Worm (Caenorhabditis elegans) whole organism, L2 larva: ENCODE data around the gene shc-2.
A peak's percentile ranks its signal among the peaks of the same experiment; 100 is the strongest.

Experiments
- C34F6.9 ChIP-seq: fragments of 150-350 bp; optimal IDR thresholded peaks from 2 replicates; lab custom pipeline; 2014; ENCODE audit warnings: missing biosample characterization, missing genetic modification characterization
- F13H6.1 ChIP-seq: sonication (generic microtip); optimal IDR thresholded peaks from 2 replicates; lab custom pipeline; 2016; ENCODE audit warnings: missing genetic modification characterization, missing compliant biosample characterization
- Y55F3AM.14 ChIP-seq: fragments of 200-800 bp; sonication (Bioruptor generic); optimal IDR thresholded peaks from 2 replicates; lab custom pipeline; 2018; ENCODE audit warnings: mild to moderate bottlenecking, missing genetic modification characterization, missing compliant biosample characterization
- alr-1 ChIP-seq: fragments of 150-350 bp; optimal IDR thresholded peaks from 2 replicates; lab custom pipeline; 2014; ENCODE audit warnings: missing biosample characterization, missing genetic modification characterization
- aly-2 ChIP-seq: fragments of 150-350 bp; optimal IDR thresholded peaks from 2 replicates; lab custom pipeline; 2014; ENCODE audit warnings: missing biosample characterization, missing genetic modification characterization
- ceh-16 ChIP-seq: fragments of 150-350 bp; optimal IDR thresholded peaks from 2 replicates; lab custom pipeline; 2014; ENCODE audit warnings: missing biosample characterization, missing genetic modification characterization
- ceh-82 ChIP-seq: fragments of 150-350 bp; optimal IDR thresholded peaks from 2 replicates; lab custom pipeline; 2014; ENCODE audit warnings: missing biosample characterization, missing genetic modification characterization
- crh-2 ChIP-seq: sonication (generic microtip); optimal IDR thresholded peaks from 2 replicates; lab custom pipeline; 2017; ENCODE audit warnings: missing biosample characterization, missing genetic modification characterization
- elt-1 ChIP-seq: fragments of 150-350 bp; optimal IDR thresholded peaks from 2 replicates; lab custom pipeline; 2014; ENCODE audit warnings: missing biosample characterization, missing genetic modification characterization
- elt-3 ChIP-seq: sonication (generic microtip); optimal IDR thresholded peaks from 2 replicates; lab custom pipeline; 2017; ENCODE audit warnings: missing biosample characterization, missing genetic modification characterization
- fos-1 ChIP-seq: fragments of 150-350 bp; optimal IDR thresholded peaks from 2 replicates; lab custom pipeline; 2014; ENCODE audit warnings: missing biosample characterization, missing genetic modification characterization
- gmeb-1 ChIP-seq: fragments of 150-350 bp; optimal IDR thresholded peaks from 2 replicates; lab custom pipeline; 2014; ENCODE audit warnings: missing biosample characterization, missing genetic modification characterization
- lin-39 ChIP-seq: fragments of 150-350 bp; optimal IDR thresholded peaks from 2 replicates; lab custom pipeline; 2014; ENCODE audit warnings: missing biosample characterization, missing genetic modification reagents, missing genetic modification characterization
- lsy-2 ChIP-seq, 2 experiments: fragments of 150-350 bp in 1 of 2; sonication (generic microtip) in 1 of 2; optimal IDR thresholded peaks; 2 replicates each; lab custom pipeline; 2014 to 2017; ENCODE audit warnings: missing biosample characterization in 2 of 2, missing genetic modification characterization in 2 of 2
- mdl-1 ChIP-seq, 2 experiments: fragments of 150-350 bp in 1 of 2; sonication (generic microtip) in 1 of 2; optimal IDR thresholded peaks; 2 replicates each; lab custom pipeline; 2017; ENCODE audit warnings: missing biosample characterization in 2 of 2, missing genetic modification characterization in 2 of 2
- nhr-10 ChIP-seq: sonication (generic microtip); optimal IDR thresholded peaks from 2 replicates; lab custom pipeline; 2017; ENCODE audit warnings: missing biosample characterization, missing genetic modification characterization
- nhr-11 ChIP-seq: fragments of 150-350 bp; optimal IDR thresholded peaks from 2 replicates; lab custom pipeline; 2014; ENCODE audit warnings: missing biosample characterization, missing genetic modification characterization
- nhr-12 ChIP-seq: fragments of 150-350 bp; optimal IDR thresholded peaks from 2 replicates; lab custom pipeline; 2014; ENCODE audit warnings: missing biosample characterization, missing genetic modification characterization
- nhr-129 ChIP-seq: fragments of 150-350 bp; optimal IDR thresholded peaks from 2 replicates; lab custom pipeline; 2014; ENCODE audit warnings: missing biosample characterization, missing genetic modification characterization
- nhr-21 ChIP-seq: fragments of 150-350 bp; optimal IDR thresholded peaks from 2 replicates; lab custom pipeline; 2014; ENCODE audit warnings: missing biosample characterization, missing genetic modification characterization
- nhr-237 ChIP-seq: fragments of 150-350 bp; optimal IDR thresholded peaks from 2 replicates; lab custom pipeline; 2014; ENCODE audit warnings: missing biosample characterization, missing genetic modification characterization
- nhr-25 ChIP-seq: fragments of 150-350 bp; sonication (generic microtip); optimal IDR thresholded peaks from 3 replicates; lab custom pipeline; 2014; ENCODE audit warnings: missing biosample characterization, missing genetic modification characterization
- nhr-6 ChIP-seq: fragments of 150-350 bp; optimal IDR thresholded peaks from 2 replicates; lab custom pipeline; 2014; ENCODE audit warnings: missing biosample characterization, missing genetic modification characterization
- nhr-77 ChIP-seq: fragments of 150-350 bp; optimal IDR thresholded peaks from 2 replicates; lab custom pipeline; 2014; ENCODE audit warnings: missing biosample characterization, missing genetic modification characterization
- sma-3 ChIP-seq: sonication (generic microtip); optimal IDR thresholded peaks from 2 replicates; lab custom pipeline; 2016; ENCODE audit warnings: missing genetic modification reagents, missing genetic modification characterization, missing compliant biosample characterization
- sma-9 ChIP-seq, 2 experiments: fragments of 150-350 bp in 1 of 2; sonication (generic microtip) in 1 of 2; optimal IDR thresholded peaks; 2 replicates each; lab custom pipeline; 2014 to 2016; ENCODE audit warnings: missing genetic modification characterization in 2 of 2, mild to moderate bottlenecking in 1 of 2, missing biosample characterization in 1 of 2, missing compliant biosample characterization in 1 of 2, missing genetic modification reagents in 1 of 2, moderate library complexity in 1 of 2
- snpc-4 ChIP-seq: fragments of 150-350 bp; optimal IDR thresholded peaks from 2 replicates; lab custom pipeline; 2014; ENCODE audit warnings: missing biosample characterization, missing genetic modification characterization
- unc-39 ChIP-seq: fragments of 150-350 bp; optimal IDR thresholded peaks from 2 replicates; lab custom pipeline; 2014; ENCODE audit warnings: missing biosample characterization, missing genetic modification characterization
- unc-55 ChIP-seq: fragments of 150-350 bp; sonication (generic microtip); optimal IDR thresholded peaks from 3 replicates; lab custom pipeline; 2014; ENCODE audit warnings: missing biosample characterization, missing genetic modification reagents, missing genetic modification characterization
- unc-62 ChIP-seq: fragments of 150-350 bp; optimal IDR thresholded peaks from 2 replicates; lab custom pipeline; 2014; ENCODE audit warnings: missing biosample characterization, missing genetic modification reagents, missing genetic modification characterization
- zag-1 ChIP-seq: fragments of 150-350 bp; optimal IDR thresholded peaks from 2 replicates; lab custom pipeline; 2014; ENCODE audit warnings: missing biosample characterization, missing genetic modification characterization
- ztf-11 ChIP-seq: sonication (generic microtip); optimal IDR thresholded peaks from 2 replicates; lab custom pipeline; 2017; ENCODE audit warnings: missing biosample characterization, missing genetic modification characterization
- ztf-4 ChIP-seq: fragments of 150-350 bp; optimal IDR thresholded peaks from 2 replicates; lab custom pipeline; 2014; ENCODE audit warnings: missing biosample characterization, missing genetic modification characterization

The shc-2 gene

DNA sequence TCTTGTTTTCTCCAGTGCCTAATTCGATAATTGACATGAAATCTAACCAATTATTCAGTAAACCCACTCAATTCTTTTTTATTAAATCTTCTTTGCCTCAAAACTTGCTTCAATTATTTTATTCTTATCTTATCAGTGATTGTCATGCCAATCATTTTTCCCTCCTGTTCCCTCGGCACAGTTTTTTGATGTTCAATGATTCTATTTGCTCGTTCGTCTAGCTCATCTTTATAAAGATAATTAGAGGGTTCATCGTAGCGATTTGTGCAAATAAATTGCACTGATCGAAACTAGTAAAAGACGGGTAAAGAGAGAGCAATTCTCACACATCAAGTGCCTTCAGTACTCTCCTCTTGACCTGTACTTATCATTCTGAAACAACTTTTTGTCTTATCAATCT is 1.3 kb upstream of the shc-2 start:
- peak; percentile 26 for TF ChIP-seq fos-1 (tag; lab: Kevin White, UChicago)
- no peak for TF ChIP-seq aly-2
- TF ChIP-seq, all 48 proteins: peak for 1

ce11 chrII:4974448-4974951 is 5.5 kb downstream of the shc-2 start:
- TF ChIP-seq nhr-21 (tag; lab: Kevin White, UChicago) (no peak), alr-1 (no peak), lsy-2 (tag; optimal IDR thresholded peaks at IDR 0.05; lab: Kevin White, UChicago) (no peak), nhr-6 (no peak)

- TF ChIP-seq C34F6.9 (tag; lab: Kevin White, UChicago) (no peak), elt-3 (tag; lab: Kevin White, UChicago) (no peak)
Measured at ce11 chrII:4975311-4975710, 6.3 kb downstream of the shc-2 start.

DNA sequence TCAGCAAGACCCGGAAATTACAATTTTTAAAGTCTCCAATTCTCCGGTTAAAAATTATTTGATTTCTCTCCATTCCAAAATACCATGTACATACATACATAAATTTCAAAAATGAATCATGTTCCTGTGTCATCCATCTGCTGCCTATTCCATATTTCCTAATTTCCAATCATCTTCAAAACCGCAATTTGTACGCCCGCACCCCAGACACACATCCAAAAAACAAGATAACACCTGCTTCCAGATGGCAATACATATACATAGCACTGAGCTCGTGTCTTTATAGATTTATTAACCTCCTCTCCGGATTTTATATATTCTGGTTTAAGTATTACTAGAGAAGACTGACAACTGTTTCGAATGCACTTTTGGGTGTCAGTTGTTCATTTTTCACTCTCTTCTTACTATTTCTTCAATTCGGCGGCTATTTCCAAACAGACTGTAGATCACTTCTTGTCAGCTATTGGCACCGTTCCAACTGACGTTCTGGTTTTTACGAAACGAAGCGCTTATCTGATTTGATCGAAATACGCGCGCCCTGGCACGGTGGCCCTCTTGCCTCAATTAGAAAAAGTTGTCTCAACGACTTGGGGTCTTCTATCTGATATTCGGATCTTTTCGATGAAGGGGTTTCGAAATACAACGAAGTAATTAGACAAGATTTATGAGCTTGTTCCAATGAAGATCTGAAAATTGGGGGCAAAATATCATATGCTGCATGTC is 12.9 kb downstream of the shc-2 start:
- no peak for TF ChIP-seq unc-62
- no peak for TF ChIP-seq nhr-77 (tag; lab: Kevin White, UChicago)
- no peak for TF ChIP-seq nhr-237 (tag; lab: Kevin White, UChicago)
- no peak for TF ChIP-seq Y55F3AM.14 (GFP tag; lab: Kevin White, UChicago)
- TF ChIP-seq ceh-16 (tag; lab: Kevin White, UChicago) = peak; percentile 90
- peak; percentile 16 for TF ChIP-seq elt-1 (tag; lab: Kevin White, UChicago)
- TF ChIP-seq unc-39 (tag; lab: Kevin White, UChicago) = no peak

DNA sequence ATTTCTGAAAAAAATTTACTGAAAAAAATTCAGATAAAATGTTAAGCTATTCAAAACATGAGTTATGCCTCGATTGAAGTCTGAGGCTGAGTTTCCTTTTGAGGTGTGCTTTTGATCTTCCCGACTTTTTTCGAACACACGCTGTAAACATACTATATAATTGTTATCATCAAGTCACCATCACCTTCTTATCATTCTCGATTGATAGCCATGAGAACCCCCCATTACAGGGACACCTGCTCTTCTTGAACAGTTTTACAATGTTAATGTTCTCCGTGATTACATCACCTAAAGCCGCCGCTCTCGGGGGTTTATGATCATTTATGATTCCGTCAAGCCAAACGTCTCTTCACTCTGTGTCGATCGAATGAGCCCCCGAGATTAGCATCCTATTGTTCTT is 15.2 kb downstream of the shc-2 start:
- no peak for TF ChIP-seq nhr-10
- no peak for TF ChIP-seq gmeb-1 (tag; lab: Kevin White, UChicago)
- no peak for TF ChIP-seq ztf-4 (tag; lab: Kevin White, UChicago)
- no peak for TF ChIP-seq mdl-1 (tag; optimal IDR thresholded peaks at IDR 0.05; lab: Kevin White, UChicago)
- TF ChIP-seq elt-1 (tag; lab: Kevin White, UChicago) = no peak
- no peak for TF ChIP-seq nhr-6
- TF ChIP-seq snpc-4 = no peak
- no peak for TF ChIP-seq nhr-11 (tag; lab: Kevin White, UChicago)
- TF ChIP-seq nhr-129 (tag; lab: Kevin White, UChicago) = no peak
- TF ChIP-seq nhr-12 (tag; lab: Kevin White, UChicago) = no peak
- TF ChIP-seq ceh-82 (tag; lab: Kevin White, UChicago) = no peak
- no peak for TF ChIP-seq unc-55 (GFP tag; lab: Kevin White, UChicago)
- no peak for TF ChIP-seq lin-39 (tag; lab: Kevin White, UChicago)
- no peak for TF ChIP-seq nhr-25
- TF ChIP-seq zag-1 (tag; lab: Kevin White, UChicago) = no peak
- no peak for TF ChIP-seq sma-3
- TF ChIP-seq crh-2 (tag; lab: Kevin White, UChicago) = no peak

ce11 chrII:4985961-4986503 is 17.1 kb downstream of the shc-2 start:
- no peak for TF ChIP-seq F13H6.1
- TF ChIP-seq sma-9 (GFP tag; optimal IDR thresholded peaks at IDR 0.05; lab: Kevin White, UChicago) = peak; percentile 49
- no peak for TF ChIP-seq sma-9 (tag; optimal IDR thresholded peaks at IDR 0.05; lab: Kevin White, UChicago)
- TF ChIP-seq nhr-25 = peak; percentile 32
- TF ChIP-seq nhr-129 (tag; lab: Kevin White, UChicago) = peak; percentile 40
- peak; percentile 58 for TF ChIP-seq ceh-16 (tag; lab: Kevin White, UChicago)
- no peak for TF ChIP-seq ztf-11 (tag; lab: Kevin White, UChicago)
- TF ChIP-seq, all 48 proteins: peak for 4
